Fruit fly (Drosophila melanogaster) whole organism, prepupa: Measurements from ENCODE around the gene CecA1.

Experiments
- CG16779 ChIP-seq: fragments of 200-800 bp; sonication (Bioruptor generic); optimal IDR thresholded peaks from 3 replicates; lab custom pipeline; 2017; ENCODE audit warnings: missing biosample characterization, mild to moderate bottlenecking, missing genetic modification characterization
- CG32006 ChIP-seq: fragments of 200-800 bp; sonication (Bioruptor generic); optimal IDR thresholded peaks from 3 replicates; lab custom pipeline; 2017; ENCODE audit warnings: missing biosample characterization, mild to moderate bottlenecking, missing genetic modification characterization
- CG4318 ChIP-seq: fragments of 200-800 bp; sonication (Bioruptor generic); optimal IDR thresholded peaks from 3 replicates; lab custom pipeline; 2017; ENCODE audit warnings: missing biosample characterization, mild to moderate bottlenecking, missing genetic modification characterization
- CG8319 ChIP-seq: fragments of 200-800 bp; sonication (Bioruptor generic); optimal IDR thresholded peaks from 3 replicates; lab custom pipeline; 2016; ENCODE audit warnings: missing biosample characterization, missing genetic modification characterization
- Sox102F ChIP-seq: fragments of 200-800 bp; sonication (Bioruptor generic); optimal IDR thresholded peaks from 2 replicates; lab custom pipeline; 2016; ENCODE audit warnings: missing biosample characterization, mild to moderate bottlenecking, missing genetic modification characterization
- achi ChIP-seq: fragments of 200-800 bp; sonication (Bioruptor generic); optimal IDR thresholded peaks from 3 replicates; lab custom pipeline; 2016; ENCODE audit warnings: missing biosample characterization, missing genetic modification characterization
- fd59A ChIP-seq: fragments of 200-800 bp; sonication (Bioruptor generic); optimal IDR thresholded peaks from 2 replicates; lab custom pipeline; 2017; ENCODE audit warnings: missing biosample characterization, mild to moderate bottlenecking, missing genetic modification characterization, missing genetic modification reagents

DNA sequence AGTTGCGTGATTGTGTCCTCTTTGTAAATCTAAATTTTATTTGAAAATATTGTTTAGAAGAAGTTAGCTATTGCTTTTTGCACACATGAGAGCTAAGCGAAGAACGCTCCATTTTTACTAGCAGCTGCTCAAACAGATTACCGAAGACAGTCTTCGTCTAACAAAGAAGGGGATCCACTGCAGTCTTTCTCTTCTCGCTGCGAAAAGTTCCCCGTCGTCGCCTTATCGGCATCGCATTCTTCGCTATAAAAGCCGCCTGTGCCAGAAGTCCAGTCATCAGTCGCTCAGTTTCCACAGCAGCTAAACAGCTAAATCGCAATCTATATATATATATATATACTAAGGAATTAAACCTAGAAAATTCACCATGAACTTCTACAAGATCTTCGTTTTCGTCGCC lies 5.5 kb downstream of the CecA1 start, which contains the start of gene CecC:
- TF ChIP-seq CG16779 (tag; lab: Kevin White, UChicago): no peak
- no peak for TF ChIP-seq CG8319 (GFP tag; lab: Kevin White, UChicago)
- TF ChIP-seq achi (GFP tag; lab: Kevin White, UChicago): no peak
- no peak for TF ChIP-seq CG4318 (GFP tag; lab: Kevin White, UChicago)
- TF ChIP-seq CG32006 (GFP tag; lab: Kevin White, UChicago): no peak
- TF ChIP-seq Sox102F (GFP tag; lab: Kevin White, UChicago): no peak
- TF ChIP-seq fd59A (GFP tag; lab: Kevin White, UChicago): no peak
